Worm (Caenorhabditis elegans) whole organism, L4 larva: ENCODE data around the gene C24H11.1.
"Not testable (repeated sequence)": the region's sequence is repeated elsewhere in the genome, so short reads cannot be mapped to it uniquely, and the experiment has no call there.

ENCODE experiments used
- F26F4.8 ChIP-seq: fragments of 200-800 bp; sonication (Bioruptor generic); conservative IDR thresholded peaks from 2 replicates; pipeline ENCODE4 v1.3.6; 2022; ENCODE audit warnings: missing genetic modification characterization, missing compliant biosample characterization
- R02D3.7 ChIP-seq: fragments of 150-350 bp; sonication (generic microtip); optimal IDR thresholded peaks from 3 replicates; lab custom pipeline; 2014; ENCODE audit warnings: missing biosample characterization, missing genetic modification characterization
- Y75B8A.6 ChIP-seq: fragments of 200-800 bp; sonication (Bioruptor generic); IDR thresholded peaks from 2 replicates; pipeline ENCODE4 v1.3.6; 2022; ENCODE audit warnings: missing genetic modification reagents, missing genetic modification characterization, missing compliant biosample characterization
- aha-1 ChIP-seq: fragments of 150-350 bp; peaks from one replicate; lab custom pipeline; 2014; ENCODE audit warnings: missing biosample characterization, missing genetic modification characterization
- ceh-20 ChIP-seq: fragments of 200-800 bp; sonication (Bioruptor generic); IDR thresholded peaks from 2 replicates; pipeline ENCODE4 v1.3.6; 2022; ENCODE audit warnings: missing genetic modification reagents, missing genetic modification characterization, missing compliant biosample characterization
- ceh-62 ChIP-seq: sonication (generic microtip); optimal IDR thresholded peaks from 2 replicates; lab custom pipeline; 2017; ENCODE audit warnings: missing biosample characterization, missing genetic modification characterization
- ceh-82 ChIP-seq: sonication (generic microtip); optimal IDR thresholded peaks from 2 replicates; lab custom pipeline; 2017; ENCODE audit warnings: missing biosample characterization, missing genetic modification characterization
- ctbp-1 ChIP-seq: fragments of 200-800 bp; sonication (Bioruptor generic); IDR thresholded peaks from 2 replicates; pipeline ENCODE4 v1.3.6; 2022; ENCODE audit warnings: missing genetic modification reagents, missing genetic modification characterization, missing compliant biosample characterization
- dmd-6 ChIP-seq: fragments of 200-800 bp; sonication (Bioruptor generic); IDR thresholded peaks from 2 replicates; pipeline ENCODE4 v1.3.6; 2022; ENCODE audit warnings: missing genetic modification reagents, missing genetic modification characterization, missing compliant biosample characterization
- dpl-1 ChIP-seq: fragments of 150-350 bp; optimal IDR thresholded peaks from 2 replicates; lab custom pipeline; 2014; ENCODE audit warnings: missing biosample characterization, missing genetic modification reagents, missing genetic modification characterization
- dve-1 ChIP-seq: sonication (generic microtip); optimal IDR thresholded peaks from 2 replicates; lab custom pipeline; 2017; ENCODE audit warnings: antibody characterized with exemption, mild to moderate bottlenecking, missing genetic modification characterization, missing compliant biosample characterization; ENCODE audit not compliant: insufficient read depth
- egl-27 ChIP-seq: sonication (generic microtip); optimal IDR thresholded peaks from 3 replicates; lab custom pipeline; 2017; ENCODE audit warnings: missing biosample characterization, missing genetic modification reagents, missing genetic modification characterization
- fkh-10 ChIP-seq: fragments of 150-350 bp; optimal IDR thresholded peaks from 2 replicates; lab custom pipeline; 2014; ENCODE audit warnings: missing biosample characterization, missing genetic modification reagents, missing genetic modification characterization
- fos-1 ChIP-seq: fragments of 150-350 bp; optimal IDR thresholded peaks from 2 replicates; lab custom pipeline; 2014; ENCODE audit warnings: missing biosample characterization, missing genetic modification characterization
- gei-8 ChIP-seq: fragments of 200-800 bp; sonication (Bioruptor generic); optimal IDR thresholded peaks from 2 replicates; lab custom pipeline; 2018; ENCODE audit warnings: mild to moderate bottlenecking, missing genetic modification characterization, missing compliant biosample characterization
- hif-1 ChIP-seq, 2 experiments: sonication (generic microtip); optimal IDR thresholded peaks; 2 replicates each; lab custom pipeline; 2016 to 2017; ENCODE audit warnings: missing compliant biosample characterization in 2 of 2, missing genetic modification characterization in 2 of 2, missing genetic modification reagents in 2 of 2, missing genotype in 2 of 2, mild to moderate bottlenecking in 1 of 2
- hlh-11 ChIP-seq: fragments of 200-800 bp; sonication (Bioruptor generic); optimal IDR thresholded peaks from 2 replicates; lab custom pipeline; 2018; ENCODE audit warnings: mild to moderate bottlenecking, missing genetic modification characterization, missing compliant biosample characterization
- hlh-30 ChIP-seq: sonication (generic microtip); optimal IDR thresholded peaks from 2 replicates; lab custom pipeline; 2017; ENCODE audit warnings: antibody characterized with exemption, mild to moderate bottlenecking, missing genetic modification characterization, missing compliant biosample characterization; ENCODE audit not compliant: insufficient read depth
- hmg-1.1 ChIP-seq: fragments of 200-800 bp; sonication (Bioruptor generic); IDR thresholded peaks from 2 replicates; pipeline ENCODE4 v1.3.6; 2022; ENCODE audit warnings: missing genetic modification reagents, missing genetic modification characterization, missing compliant biosample characterization
- lin-13 ChIP-seq: fragments of 150-350 bp; optimal IDR thresholded peaks from 2 replicates; lab custom pipeline; 2014; ENCODE audit warnings: missing biosample characterization, missing genetic modification reagents, missing genetic modification characterization
- lin-39 ChIP-seq: fragments of 150-350 bp; optimal IDR thresholded peaks from 2 replicates; lab custom pipeline; 2014; ENCODE audit warnings: missing biosample characterization, missing genetic modification reagents, missing genetic modification characterization
- lsy-2 ChIP-seq, 2 experiments: fragments of 150-350 bp in 1 of 2; sonication (generic microtip) in 1 of 2; optimal IDR thresholded peaks; 2 replicates each; lab custom pipeline; 2014 to 2017; ENCODE audit warnings: missing biosample characterization in 2 of 2, missing genetic modification characterization in 2 of 2
- madf-5 ChIP-seq, 2 experiments: fragments of 200-800 bp; sonication (Bioruptor generic); IDR thresholded peaks; 2 replicates each; pipeline ENCODE4 v1.3.6; 2022; ENCODE audit warnings: missing compliant biosample characterization in 2 of 2, missing genetic modification characterization in 2 of 2
- mdl-1 ChIP-seq, 2 experiments: fragments of 150-350 bp in 1 of 2; sonication (generic microtip) in 1 of 2; optimal IDR thresholded peaks; 2 replicates each; lab custom pipeline; 2014 to 2017; ENCODE audit warnings: missing biosample characterization in 2 of 2, missing genetic modification characterization in 2 of 2
- mep-1 ChIP-seq: fragments of 150-350 bp; sonication (generic microtip); optimal IDR thresholded peaks from 3 replicates; lab custom pipeline; 2014; ENCODE audit warnings: missing biosample characterization, missing genetic modification characterization
- mxl-3 ChIP-seq: fragments of 200-800 bp; sonication (Bioruptor generic); optimal IDR thresholded peaks from 2 replicates; lab custom pipeline; 2018; ENCODE audit warnings: mild to moderate bottlenecking, missing genetic modification characterization, missing compliant biosample characterization
- nhr-10 ChIP-seq: fragments of 150-350 bp; optimal IDR thresholded peaks from 2 replicates; lab custom pipeline; 2014; ENCODE audit warnings: missing biosample characterization, missing genetic modification characterization
- nhr-28 ChIP-seq: fragments of 150-350 bp; optimal IDR thresholded peaks from 2 replicates; lab custom pipeline; 2014; ENCODE audit warnings: missing biosample characterization, missing genetic modification characterization
- nhr-48 ChIP-seq: sonication (generic microtip); optimal IDR thresholded peaks from 2 replicates; lab custom pipeline; 2016; ENCODE audit warnings: mild to moderate bottlenecking, missing genetic modification characterization, missing compliant biosample characterization
- php-3 ChIP-seq: fragments of 200-800 bp; sonication (Bioruptor generic); IDR thresholded peaks from 2 replicates; pipeline ENCODE4 v1.3.6; 2022; ENCODE audit warnings: missing genetic modification reagents, missing genetic modification characterization, missing compliant biosample characterization
- pqm-1 ChIP-seq: sonication (generic microtip); optimal IDR thresholded peaks from 2 replicates; lab custom pipeline; 2017; ENCODE audit warnings: missing biosample characterization, missing genetic modification characterization
- rbr-2 ChIP-seq: sonication (generic microtip); optimal IDR thresholded peaks from 2 replicates; lab custom pipeline; 2016; ENCODE audit warnings: missing genotype, missing genetic modification characterization, missing compliant biosample characterization
- saeg-2 ChIP-seq: fragments of 200-800 bp; sonication (Bioruptor generic); IDR thresholded peaks from 2 replicates; pipeline ENCODE4 v1.3.6; 2022; ENCODE audit warnings: missing genetic modification reagents, missing genetic modification characterization, missing compliant biosample characterization
- set-16 ChIP-seq: fragments of 200-800 bp; sonication (Bioruptor generic); IDR thresholded peaks from 2 replicates; pipeline ENCODE4 v1.3.6; 2022; ENCODE audit warnings: missing genetic modification reagents, missing genetic modification characterization, missing compliant biosample characterization
- spr-3 ChIP-seq: fragments of 200-800 bp; sonication (Bioruptor generic); optimal IDR thresholded peaks from 2 replicates; lab custom pipeline; 2018; ENCODE audit warnings: mild to moderate bottlenecking, missing genetic modification characterization, missing compliant biosample characterization
- tra-1 ChIP-seq: fragments of 200-800 bp; sonication (Bioruptor generic); IDR thresholded peaks from 2 replicates; pipeline ENCODE4 v1.3.6; 2022; ENCODE audit warnings: missing genetic modification reagents, missing genetic modification characterization, missing compliant biosample characterization
- unc-62 ChIP-seq, 3 experiments: fragments of 150-350 bp in 1 of 3; sonication (generic microtip); optimal IDR thresholded peaks in 2 of 3; peaks in 1 of 3; 1 replicate in 1 of 3; 2 replicates in 2 of 3; lab custom pipeline; 2014 to 2017; ENCODE audit warnings: missing biosample characterization in 3 of 3, missing genetic modification characterization in 3 of 3, missing genetic modification reagents in 3 of 3, missing genotype in 1 of 3
- zfp-3 ChIP-seq: fragments of 200-800 bp; sonication (Bioruptor generic); conservative IDR thresholded peaks from 2 replicates; pipeline ENCODE4 v1.3.6; 2022; ENCODE audit warnings: missing genetic modification reagents, missing genetic modification characterization, missing compliant biosample characterization
- ztf-7 ChIP-seq: fragments of 150-350 bp; optimal IDR thresholded peaks from 2 replicates; lab custom pipeline; 2014; ENCODE audit warnings: missing biosample characterization, missing genetic modification characterization

Gene C24H11.1

DNA sequence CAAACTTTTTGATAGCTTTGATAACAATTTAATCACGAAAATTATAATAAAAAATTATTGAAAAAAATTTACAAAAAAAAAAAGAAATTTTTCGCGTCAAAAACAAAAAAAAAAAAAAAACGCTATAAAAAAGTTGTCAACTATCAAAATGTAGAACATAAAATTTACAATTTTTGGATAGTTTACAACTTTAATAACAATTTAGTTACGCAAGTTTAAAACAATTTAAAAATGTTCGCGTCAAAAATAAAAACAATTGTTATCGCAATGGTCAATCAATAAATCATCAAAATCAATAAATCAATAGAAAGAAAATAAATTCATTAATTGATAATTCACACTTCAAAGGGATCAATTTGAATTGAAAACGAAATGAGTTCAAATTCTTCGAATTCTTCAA lies at the start of gene C24H11.1:
TSS of gene C24H11.1 (plus strand) at position 301 of the 400 bp plus-strand sequence.
- not testable (repeated sequence) for TF ChIP-seq nhr-28 (tag; lab: Kevin White, UChicago); unc-62 (GFP tag; optimal IDR thresholded peaks at IDR 0.05 in 1 of 2; lab: Kevin White, UChicago); unc-62 (tag; optimal IDR thresholded peaks at IDR 0.05; lab: Kevin White, UChicago); R02D3.7 (tag; lab: Kevin White, UChicago)

DNA sequence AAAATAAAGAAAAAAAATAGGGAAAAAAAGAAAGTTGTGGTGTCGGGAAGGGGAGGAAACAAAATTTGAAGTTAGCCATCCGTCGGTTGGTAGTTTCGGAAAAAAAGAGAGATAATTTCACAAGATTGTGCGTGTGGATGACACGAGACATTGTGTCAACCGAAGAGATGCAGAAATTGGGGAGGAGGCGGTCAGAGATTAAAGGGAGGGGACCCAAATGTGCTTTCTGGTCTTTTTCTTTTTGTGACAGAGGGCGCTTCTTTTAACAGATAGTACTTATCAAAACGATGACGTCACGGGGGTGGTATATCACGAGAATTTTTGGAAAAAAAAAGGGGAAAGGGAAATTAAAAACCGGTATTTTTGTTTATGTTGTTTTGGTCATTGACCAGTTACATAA lies 49.0 kb upstream of the C24H11.1 start:
- no peak for TF ChIP-seq set-16 (GFP tag; lab: Robert Waterston, UW)
- TF ChIP-seq dmd-6 (GFP tag; lab: Robert Waterston, UW), result peak; percentile 36
- TF ChIP-seq ctbp-1 (GFP tag; lab: Robert Waterston, UW), result 0 out of 2 replicates have a peak, but pooled peaks have one; percentile 36
- no peak for TF ChIP-seq dpl-1 (GFP tag; lab: Kevin White, UChicago)
- TF ChIP-seq aha-1, result peak; percentile 59
- TF ChIP-seq pqm-1 (tag; lab: Kevin White, UChicago), result no peak
- no peak for TF ChIP-seq gei-8 (GFP tag; lab: Kevin White, UChicago)
- peak; percentile 42 for TF ChIP-seq lin-39 (tag; lab: Kevin White, UChicago)
- TF ChIP-seq nhr-28 (tag; lab: Kevin White, UChicago), result peak; percentile 25
- TF ChIP-seq zfp-3 (GFP tag; lab: Robert Waterston, UW), result no peak
- no peak for TF ChIP-seq mxl-3 (GFP tag; lab: Kevin White, UChicago)
- peak; percentile 30 for TF ChIP-seq mep-1 (tag; lab: Kevin White, UChicago)
- TF ChIP-seq egl-27, result no peak
- peak; percentile 1 for TF ChIP-seq rbr-2 (tag; lab: Kevin White, UChicago)
- peak in 1 of 2 experiments; percentile 3 for TF ChIP-seq hif-1 (tag; optimal IDR thresholded peaks at IDR 0.05; lab: Kevin White, UChicago)
- TF ChIP-seq dve-1 (tag; lab: Kevin White, UChicago), result peak; percentile 6
- peak in 1 of 2 experiments; percentile 65 for TF ChIP-seq unc-62 (GFP tag; optimal IDR thresholded peaks at IDR 0.05 in 1 of 2; lab: Kevin White, UChicago)
- TF ChIP-seq unc-62 (tag; optimal IDR thresholded peaks at IDR 0.05; lab: Kevin White, UChicago), result no peak
- TF ChIP-seq madf-5 (GFP tag; IDR thresholded peaks at IDR 0.05; lab: Robert Waterston, UW), result no peak
- peak; percentile 87 for TF ChIP-seq hlh-30
- no peak for TF ChIP-seq fkh-10 (GFP tag; lab: Kevin White, UChicago)
- no peak for TF ChIP-seq lin-13 (GFP tag; lab: Kevin White, UChicago)
- TF ChIP-seq fos-1 (tag; lab: Kevin White, UChicago), result no peak
- no peak for TF ChIP-seq nhr-10
- TF ChIP-seq spr-3 (GFP tag; lab: Kevin White, UChicago), result no peak
- TF ChIP-seq ceh-20 (GFP tag; lab: Robert Waterston, UW), result peak; percentile 62; the same call in 1 of the 2 replicates
- no peak for TF ChIP-seq tra-1 (GFP tag; lab: Robert Waterston, UW)
- TF ChIP-seq lsy-2 (tag; optimal IDR thresholded peaks at IDR 0.05; lab: Kevin White, UChicago), result peak in 1 of 2 experiments; percentile 52
- no peak for TF ChIP-seq ceh-82
- peak; percentile 53 for TF ChIP-seq hlh-11 (tag; lab: Kevin White, UChicago)
- no peak for TF ChIP-seq ceh-62 (tag; lab: Kevin White, UChicago)
- no peak for TF ChIP-seq hmg-1.1
- TF ChIP-seq php-3 (GFP tag; lab: Robert Waterston, UW), result no peak
- no peak for TF ChIP-seq F26F4.8 (GFP tag; lab: Robert Waterston, UW)
- no peak for TF ChIP-seq nhr-48
- peak in 1 of 2 experiments; percentile 25 for TF ChIP-seq mdl-1 (tag; optimal IDR thresholded peaks at IDR 0.05; lab: Kevin White, UChicago)
- no peak for TF ChIP-seq Y75B8A.6 (GFP tag; lab: Robert Waterston, UW)
- TF ChIP-seq ztf-7 (tag; lab: Kevin White, UChicago), result no peak
- TF ChIP-seq saeg-2, result no peak
